Worm (Caenorhabditis elegans) whole organism, L1 larva: ENCODE measurements around the gene F16G10.6.

ENCODE experiments used
- Y116A8C.19 ChIP-seq: sonication (generic microtip); optimal IDR thresholded peaks from 2 replicates; lab custom pipeline; 2016; ENCODE audit warnings: missing compliant biosample characterization, missing genetic modification characterization, borderline replicate concordance
- aly-2 ChIP-seq: fragments of 150-350 bp; optimal IDR thresholded peaks from 2 replicates; lab custom pipeline; 2014; ENCODE audit warnings: missing biosample characterization, missing genetic modification characterization
- ceh-63 ChIP-seq: fragments of 200-800 bp; sonication (Bioruptor generic); optimal IDR thresholded peaks from 2 replicates; lab custom pipeline; 2018; ENCODE audit warnings: mild to moderate bottlenecking, missing genetic modification characterization, missing compliant biosample characterization
- dpl-1 ChIP-seq, 3 experiments: fragments of 150-350 bp in 2 of 3; sonication (generic microtip) in 1 of 3; optimal IDR thresholded peaks; 2 replicates each; lab custom pipeline; 2014 to 2017; ENCODE audit warnings: missing biosample characterization in 3 of 3, missing genetic modification characterization in 3 of 3, missing genetic modification reagents in 3 of 3
- efl-1 ChIP-seq, 4 experiments: fragments of 150-350 bp; optimal IDR thresholded peaks in 3 of 4; peaks in 1 of 4; 1 replicate in 1 of 4; 2 replicates in 3 of 4; lab custom pipeline; 2014; ENCODE audit warnings: missing biosample characterization in 2 of 4, missing genetic modification characterization in 2 of 4, missing genetic modification reagents in 2 of 4
- egl-27 ChIP-seq, 2 experiments: fragments of 150-350 bp in 1 of 2; sonication (generic microtip); optimal IDR thresholded peaks; 3 replicates each; lab custom pipeline; 2017 to 2018; ENCODE audit warnings: missing biosample characterization in 2 of 2, missing genetic modification characterization in 2 of 2, missing genetic modification reagents in 2 of 2
- ets-5 ChIP-seq: fragments of 200-800 bp; sonication (Bioruptor generic); IDR thresholded peaks from 2 replicates; pipeline ENCODE4 v1.3.6; 2022; ENCODE audit warnings: missing genetic modification characterization, missing compliant biosample characterization
- fkh-4 ChIP-seq: sonication (generic microtip); optimal IDR thresholded peaks from 2 replicates; lab custom pipeline; 2016; ENCODE audit warnings: missing compliant biosample characterization, missing genetic modification characterization, borderline replicate concordance
- fos-1 ChIP-seq: fragments of 150-350 bp; optimal IDR thresholded peaks from 2 replicates; lab custom pipeline; 2014; ENCODE audit warnings: missing biosample characterization, missing genetic modification characterization
- hlh-17 ChIP-seq: fragments of 200-800 bp; sonication (Bioruptor generic); optimal IDR thresholded peaks from 2 replicates; lab custom pipeline; 2018; ENCODE audit warnings: missing genetic modification characterization, mild to moderate bottlenecking, missing compliant biosample characterization, moderate library complexity, borderline replicate concordance
- hpl-2 ChIP-seq: fragments of 150-350 bp; optimal IDR thresholded peaks from 2 replicates; lab custom pipeline; 2014; ENCODE audit warnings: missing biosample characterization, missing genetic modification reagents, missing genetic modification characterization
- irx-1 ChIP-seq: sonication (generic microtip); optimal IDR thresholded peaks from 2 replicates; lab custom pipeline; 2016; ENCODE audit warnings: missing genetic modification characterization, missing compliant biosample characterization
- lin-13 ChIP-seq: fragments of 150-350 bp; optimal IDR thresholded peaks from 2 replicates; lab custom pipeline; 2014; ENCODE audit warnings: missing biosample characterization, missing genetic modification reagents, missing genetic modification characterization
- lin-15B ChIP-seq: fragments of 150-350 bp; sonication (generic microtip); optimal IDR thresholded peaks from 3 replicates; lab custom pipeline; 2014; ENCODE audit warnings: missing biosample characterization, missing genetic modification characterization
- lsy-2 ChIP-seq, 2 experiments: fragments of 150-350 bp; optimal IDR thresholded peaks; 2 replicates each; lab custom pipeline; 2014; ENCODE audit warnings: missing biosample characterization in 2 of 2, missing genetic modification characterization in 2 of 2
- mab-9 ChIP-seq: fragments of 200-800 bp; sonication (Bioruptor generic); IDR thresholded peaks from 2 replicates; pipeline ENCODE4 v1.3.6; 2022; ENCODE audit warnings: missing genetic modification reagents, missing genetic modification characterization, missing compliant biosample characterization
- mep-1 ChIP-seq: fragments of 150-350 bp; optimal IDR thresholded peaks from 2 replicates; lab custom pipeline; 2014; ENCODE audit warnings: missing biosample characterization, missing genetic modification characterization
- nhr-237 ChIP-seq: fragments of 150-350 bp; optimal IDR thresholded peaks from 2 replicates; lab custom pipeline; 2014; ENCODE audit warnings: missing biosample characterization, missing genetic modification characterization
- nhr-28 ChIP-seq: fragments of 150-350 bp; optimal IDR thresholded peaks from 2 replicates; lab custom pipeline; 2014; ENCODE audit warnings: missing biosample characterization, missing genetic modification characterization
- nhr-71 ChIP-seq: sonication (generic microtip); optimal IDR thresholded peaks from 2 replicates; lab custom pipeline; 2016; ENCODE audit warnings: mild to moderate bottlenecking, missing genetic modification characterization, moderate library complexity, missing compliant biosample characterization
- nhr-76 ChIP-seq: sonication (generic microtip); optimal IDR thresholded peaks from 2 replicates; lab custom pipeline; 2017; ENCODE audit warnings: missing biosample characterization, missing genetic modification characterization
- nhr-84 ChIP-seq: sonication (generic microtip); optimal IDR thresholded peaks from 2 replicates; lab custom pipeline; 2017; ENCODE audit warnings: missing biosample characterization, missing genetic modification characterization
- pqm-1 ChIP-seq: sonication (generic microtip); optimal IDR thresholded peaks from 3 replicates; lab custom pipeline; 2017; ENCODE audit warnings: missing biosample characterization, missing genetic modification characterization
- snpc-4 ChIP-seq: fragments of 150-350 bp; optimal IDR thresholded peaks from 2 replicates; lab custom pipeline; 2014; ENCODE audit warnings: missing biosample characterization, missing genetic modification characterization
- snu-23 ChIP-seq: sonication (generic microtip); optimal IDR thresholded peaks from 2 replicates; lab custom pipeline; 2016; ENCODE audit warnings: missing genetic modification characterization, missing compliant biosample characterization
- sox-4 ChIP-seq: sonication (generic microtip); optimal IDR thresholded peaks from 2 replicates; lab custom pipeline; 2016; ENCODE audit warnings: missing genetic modification characterization, missing compliant biosample characterization
- tbx-2 ChIP-seq: sonication (generic microtip); optimal IDR thresholded peaks from 2 replicates; lab custom pipeline; 2016; ENCODE audit warnings: missing genetic modification characterization, missing compliant biosample characterization
- unc-130 ChIP-seq: fragments of 150-350 bp; optimal IDR thresholded peaks from 2 replicates; lab custom pipeline; 2017; ENCODE audit warnings: missing biosample characterization, missing genetic modification characterization, inconsistent platforms
- unc-98 ChIP-seq: fragments of 200-800 bp; sonication (Bioruptor generic); IDR thresholded peaks from 2 replicates; pipeline ENCODE4 v1.3.6; 2022; ENCODE audit warnings: missing genetic modification characterization, missing compliant biosample characterization
- xbp-1 ChIP-seq: sonication (generic microtip); optimal IDR thresholded peaks from 2 replicates; lab custom pipeline; 2016; ENCODE audit warnings: missing genetic modification characterization, missing compliant biosample characterization
- zag-1 ChIP-seq: fragments of 150-350 bp; optimal IDR thresholded peaks from 2 replicates; lab custom pipeline; 2014; ENCODE audit warnings: missing biosample characterization, missing genetic modification characterization
- zip-4 ChIP-seq: fragments of 200-800 bp; sonication (Bioruptor generic); optimal IDR thresholded peaks from 2 replicates; lab custom pipeline; 2018; ENCODE audit warnings: mild to moderate bottlenecking, missing genetic modification characterization, moderate library complexity, missing compliant biosample characterization

Gene F16G10.6

ce11 chrII:2372090-2372489 lies 5.6 kb downstream of the F16G10.6 start, which contains the start of gene F16G10.3:
Gene F16G10.3, plus strand, starts transcription at chrII:2372390.
- no peak for TF ChIP-seq xbp-1 (tag; lab: Kevin White, UChicago)
- no peak for TF ChIP-seq aly-2
- no peak for TF ChIP-seq efl-1 (optimal IDR thresholded peaks at IDR 0.05; lab: Kevin White, UChicago)
- peak in 1 of 2 experiments; percentile 27 for TF ChIP-seq efl-1 (GFP tag; optimal IDR thresholded peaks at IDR 0.05 in 1 of 2; lab: Kevin White, UChicago)
- no peak for TF ChIP-seq ceh-63 (GFP tag; lab: Kevin White, UChicago)
- no peak for TF ChIP-seq nhr-76 (tag; lab: Kevin White, UChicago)
- no peak for TF ChIP-seq lin-13
- TF ChIP-seq, all 84 proteins: peak for 1

ce11 chrII:2368956-2369355 lies 8.7 kb downstream of the F16G10.6 start, which contains the start of gene hpo-25:
Gene hpo-25, plus strand, starts transcription at chrII:2369256.
- TF ChIP-seq snu-23 (GFP tag; lab: Kevin White, UChicago) = no peak
- no peak for TF ChIP-seq pqm-1 (tag; lab: Kevin White, UChicago)
- TF ChIP-seq hpl-2 (GFP tag; lab: Kevin White, UChicago) = no peak
- TF ChIP-seq Y116A8C.19 (tag; lab: Kevin White, UChicago) = no peak
- TF ChIP-seq sox-4 (tag; lab: Kevin White, UChicago) = no peak
- TF ChIP-seq zag-1 (tag; lab: Kevin White, UChicago) = no peak
- TF ChIP-seq lin-15B (tag; lab: Kevin White, UChicago) = no peak
- TF ChIP-seq unc-130 (tag; lab: Kevin White, UChicago) = no peak
- no peak for TF ChIP-seq dpl-1 (GFP tag; optimal IDR thresholded peaks at IDR 0.05; lab: Kevin White, UChicago)
- no peak for TF ChIP-seq ets-5
- no peak for TF ChIP-seq unc-98
- TF ChIP-seq egl-27 (tag; optimal IDR thresholded peaks at IDR 0.05; lab: Kevin White, UChicago) = no peak
- no peak for TF ChIP-seq fos-1 (tag; lab: Kevin White, UChicago)

- TF ChIP-seq irx-1 (tag; lab: Kevin White, UChicago) (no peak), egl-27 (tag; optimal IDR thresholded peaks at IDR 0.05; lab: Kevin White, UChicago) (no peak), unc-98 (no peak), nhr-28 (tag; lab: Kevin White, UChicago) (no peak), xbp-1 (tag; lab: Kevin White, UChicago) (no peak), nhr-237 (tag; lab: Kevin White, UChicago) (no peak), mep-1 (tag; lab: Kevin White, UChicago) (no peak), mab-9 (GFP tag; lab: Robert Waterston, UW) (no peak), lsy-2 (tag; optimal IDR thresholded peaks at IDR 0.05; lab: Kevin White, UChicago) (no peak), hlh-17 (GFP tag; lab: Kevin White, UChicago) (no peak), nhr-71 (tag; lab: Kevin White, UChicago) (no peak), dpl-1 (GFP tag; optimal IDR thresholded peaks at IDR 0.05; lab: Kevin White, UChicago) (no peak), fkh-4 (no peak), fos-1 (tag; lab: Kevin White, UChicago) (no peak)
Measured at ce11 chrII:2366623-2367365, 10.9 kb downstream of the F16G10.6 start, which contains the start of the genes F43C11.12 and F16G10.5. Gene F43C11.12, minus strand, starts transcription at chrII:2366723. Gene F16G10.5, plus strand, starts transcription at chrII:2367315.

ce11 chrII:2363673-2364072 lies 14.0 kb downstream of the F16G10.6 start, which contains the start of gene F43C11.11:
Gene F43C11.11, minus strand, starts transcription at chrII:2363773.
- TF ChIP-seq nhr-84 (tag; lab: Kevin White, UChicago) (no peak), zip-4 (GFP tag; lab: Kevin White, UChicago) (no peak), tbx-2 (tag; lab: Kevin White, UChicago) (no peak)

DNA sequence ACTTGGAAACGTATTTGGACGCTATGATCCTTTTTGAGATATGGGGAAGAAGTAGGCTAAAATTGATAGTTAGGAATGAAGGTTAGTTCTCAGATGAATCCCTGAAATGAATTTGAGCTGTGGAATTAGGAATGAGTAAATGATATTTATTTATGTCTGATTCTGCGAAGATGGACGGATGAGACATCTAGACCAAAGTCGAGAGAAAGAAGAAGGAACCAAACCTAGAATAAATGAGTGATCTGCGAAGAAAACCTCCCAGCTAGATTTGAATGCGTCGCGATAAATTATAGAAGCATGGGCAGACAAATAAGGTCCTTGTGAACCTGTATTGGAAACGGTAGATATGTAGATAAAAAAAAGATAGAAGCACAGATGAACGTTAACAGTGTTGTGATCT lies 17.7 kb downstream of the F16G10.6 start, which contains the start of gene F43C11.16:
F43C11.16 (minus strand) TSS at position 101 of the 400 bp plus-strand sequence.
- TF ChIP-seq snpc-4 (tag; lab: Kevin White, UChicago) (no peak), efl-1 (optimal IDR thresholded peaks at IDR 0.05; lab: Kevin White, UChicago) (no peak), efl-1 (GFP tag; optimal IDR thresholded peaks at IDR 0.05 in 1 of 2; lab: Kevin White, UChicago) (peak in 1 of 2 experiments; percentile 18)
